Worm (Caenorhabditis elegans) whole organism, midembryonic: ENCODE results near the gene T28B11.1.

Source experiments
- T22C8.4 ChIP-seq: fragments of 200-800 bp; sonication (Bioruptor generic); IDR thresholded peaks from 2 replicates; pipeline ENCODE4 v1.3.6; 2022; ENCODE audit warnings: missing genetic modification characterization, missing compliant biosample characterization
- cog-1 ChIP-seq: sonication (generic microtip); optimal IDR thresholded peaks from 2 replicates; lab custom pipeline; 2016; ENCODE audit warnings: missing genetic modification characterization, missing compliant biosample characterization
- flt-1 ChIP-seq: fragments of 200-800 bp; sonication (Bioruptor generic); IDR thresholded peaks from 2 replicates; pipeline ENCODE4 v1.3.6; 2022; ENCODE audit warnings: missing genetic modification characterization, missing compliant biosample characterization
- ref-1 ChIP-seq: fragments of 200-800 bp; sonication (Bioruptor generic); conservative IDR thresholded peaks from 2 replicates; pipeline ENCODE4 v1.3.6; 2022; ENCODE audit warnings: missing genetic modification reagents, missing genetic modification characterization, missing compliant biosample characterization
- tab-1 ChIP-seq: fragments of 200-800 bp; sonication (Bioruptor generic); IDR thresholded peaks from 2 replicates; pipeline ENCODE4 v1.3.6; 2022; ENCODE audit warnings: missing genetic modification characterization, missing compliant biosample characterization
- ztf-23 ChIP-seq: fragments of 200-800 bp; sonication (Bioruptor generic); IDR thresholded peaks from 2 replicates; pipeline ENCODE4 v1.3.6; 2022; ENCODE audit warnings: missing genetic modification reagents, missing genetic modification characterization, missing compliant biosample characterization
- ztf-29 ChIP-seq: fragments of 200-800 bp; sonication (Bioruptor generic); IDR thresholded peaks from 2 replicates; pipeline ENCODE4 v1.3.6; 2022; ENCODE audit warnings: missing genetic modification reagents, missing genetic modification characterization, missing compliant biosample characterization

ce11 chrV:10699122-10699521, 33.1 kb downstream of the T28B11.1 start:
- TF ChIP-seq ztf-29 (GFP tag; lab: Robert Waterston, UW), result no peak
- no peak for TF ChIP-seq T22C8.4 (GFP tag; lab: Robert Waterston, UW)
- TF ChIP-seq tab-1, result no peak
- TF ChIP-seq ref-1 (GFP tag; lab: Robert Waterston, UW), result no peak
- no peak for TF ChIP-seq flt-1 (GFP tag; lab: Robert Waterston, UW)
- TF ChIP-seq ztf-23 (GFP tag; lab: Robert Waterston, UW), result no peak
- no peak for TF ChIP-seq cog-1 (tag; lab: Kevin White, UChicago)
